Worm (Caenorhabditis elegans): ENCODE results near the gene Y43B11AL.1.

The Y43B11AL.1 gene

ce11 chrIV:7065022-7065421 lies at the start of gene Y43B11AL.1:
Y43B11AL.1 (plus strand) TSS chrIV:7065322.
- TF ChIP-seq pax-3 (tag; optimal IDR thresholded peaks at IDR 0.05) = no peak
- TF ChIP-seq tbx-2 (tag; optimal IDR thresholded peaks at IDR 0.05) = no peak
- no peak for TF ChIP-seq nhr-19 (GFP tag; conservative IDR thresholded peaks at IDR 0.05)
- no peak for TF ChIP-seq lin-35 (GFP tag; optimal IDR thresholded peaks at IDR 0.05)
- no peak for TF ChIP-seq snpc-4 (tag; optimal IDR thresholded peaks at IDR 0.05)
- no peak for TF ChIP-seq dpl-1 (GFP tag; optimal IDR thresholded peaks at IDR 0.05)

ce11 chrIV:7016502-7016901 lies 48.6 kb upstream of the Y43B11AL.1 start:
- TF ChIP-seq egl-27 (tag; optimal IDR thresholded peaks at IDR 0.05) (no peak), fkh-10 (GFP tag; optimal IDR thresholded peaks at IDR 0.05) (no peak), pqm-1 (tag; optimal IDR thresholded peaks at IDR 0.05) (no peak), snpc-4 (tag; optimal IDR thresholded peaks at IDR 0.05) (peak; percentile 12), unc-86 (tag; optimal IDR thresholded peaks at IDR 0.05) (peak; percentile 50), nhr-71 (tag; optimal IDR thresholded peaks at IDR 0.05) (peak; percentile 67), lin-14 (GFP tag; optimal IDR thresholded peaks at IDR 0.05) (peak; percentile 86), fos-1 (tag; optimal IDR thresholded peaks at IDR 0.05) (no peak), efl-1 (optimal IDR thresholded peaks at IDR 0.05) (peak; percentile 52 to 55), efl-1 (GFP tag; optimal IDR thresholded peaks at IDR 0.05 in 1 of 2) (peak; percentile 13 to 75), pax-3 (tag; optimal IDR thresholded peaks at IDR 0.05) (no peak), lin-39 (tag; optimal IDR thresholded peaks at IDR 0.05) (no peak), nhr-47 (tag; optimal IDR thresholded peaks at IDR 0.05) (peak; percentile 65), dsc-1 (tag; optimal IDR thresholded peaks at IDR 0.05) (peak; percentile 45), irx-1 (tag; optimal IDR thresholded peaks at IDR 0.05) (peak; percentile 44), lin-35 (GFP tag; optimal IDR thresholded peaks at IDR 0.05) (peak; percentile 27 to 44), ceh-90 (tag; optimal IDR thresholded peaks at IDR 0.05) (no peak), ztf-4 (tag; optimal IDR thresholded peaks at IDR 0.05) (peak; percentile 10), mab-9 (GFP tag; IDR thresholded peaks at IDR 0.05) (no peak), jun-1 (tag; optimal IDR thresholded peaks at IDR 0.05) (peak; percentile 49), elt-2 (tag; optimal IDR thresholded peaks at IDR 0.05) (peak; percentile 30), C04F5.9 (tag; optimal IDR thresholded peaks at IDR 0.05) (no peak), C16A3.4 (tag; optimal IDR thresholded peaks at IDR 0.05) (peak; percentile 9), hpl-2 (GFP tag; optimal IDR thresholded peaks at IDR 0.05) (no peak), skn-1 (tag; optimal IDR thresholded peaks at IDR 0.05) (peak; percentile 44), isw-1 (GFP tag; IDR thresholded peaks at IDR 0.05) (peak; percentile 25; the same call in 1 of the 2 replicates), mep-1 (tag; optimal IDR thresholded peaks at IDR 0.05) (peak; percentile 67), lsy-2 (tag; optimal IDR thresholded peaks at IDR 0.05) (peak; percentile 41 to 62), nhr-85 (tag) (peak; percentile 83), lin-13 (GFP tag; optimal IDR thresholded peaks at IDR 0.05) (peak; percentile 40), ceh-82 (tag; optimal IDR thresholded peaks at IDR 0.05) (peak in 1 of 3 experiments; percentile 29), nhr-237 (tag; optimal IDR thresholded peaks at IDR 0.05) (no peak), elt-3 (tag; optimal IDR thresholded peaks at IDR 0.05) (peak in 1 of 6 experiments; percentile 44), blmp-1 (tag; optimal IDR thresholded peaks at IDR 0.05) (peak; percentile 35), tbx-2 (tag; optimal IDR thresholded peaks at IDR 0.05) (peak; percentile 40), xbp-1 (tag; optimal IDR thresholded peaks at IDR 0.05) (peak; percentile 0), nhr-12 (tag; optimal IDR thresholded peaks at IDR 0.05) (no peak), swsn-7 (tag; optimal IDR thresholded peaks at IDR 0.05) (peak; percentile 48), mdl-1 (tag; optimal IDR thresholded peaks at IDR 0.05) (peak in 1 of 2 experiments; percentile 32), nhr-20 (tag; optimal IDR thresholded peaks at IDR 0.05) (peak; percentile 42), dpl-1 (GFP tag; optimal IDR thresholded peaks at IDR 0.05) (peak; percentile 19 to 34 (median 20)), fkh-8 (tag; optimal IDR thresholded peaks at IDR 0.05) (peak; percentile 62), snu-23 (GFP tag; optimal IDR thresholded peaks at IDR 0.05) (peak; percentile 60)

Data from whole organism, L1 larva.